Worm (Caenorhabditis elegans): ENCODE results near the gene acox-1.5.
A peak's percentile ranks its signal among the peaks of the same experiment; 100 is the strongest.

The acox-1.5 gene

DNA sequence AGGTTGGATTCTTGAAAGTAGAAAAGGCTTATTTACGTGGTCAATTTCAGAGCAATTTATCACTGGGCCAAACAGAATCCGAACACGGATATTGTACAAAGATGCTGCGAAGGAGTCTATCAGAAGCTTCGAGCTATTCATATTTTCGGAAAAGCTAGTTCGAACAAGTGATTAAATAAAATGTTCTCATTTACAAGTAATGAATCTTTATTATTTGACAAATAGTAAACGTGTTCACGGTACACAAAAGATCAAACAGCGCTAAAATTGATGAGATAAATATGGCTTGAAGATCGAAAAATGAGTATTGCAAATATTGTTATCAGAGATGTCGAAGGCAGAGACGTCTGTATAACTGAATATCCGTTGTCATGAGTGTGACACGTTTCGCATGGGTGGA lies 23.1 kb upstream of the acox-1.5 start (continued):
- no peak for TF ChIP-seq nhr-80 (tag; optimal IDR thresholded peaks at IDR 0.05)
- no peak for TF ChIP-seq unc-62 (GFP tag; optimal IDR thresholded peaks at IDR 0.05)
- no peak for TF ChIP-seq rpc-1 (optimal IDR thresholded peaks at IDR 0.05)
- no peak for TF ChIP-seq rpc-1 (tag; optimal IDR thresholded peaks at IDR 0.05)
- TF ChIP-seq bed-1 (GFP tag; IDR thresholded peaks at IDR 0.05): no peak
- TF ChIP-seq rec-8 (tag; optimal IDR thresholded peaks at IDR 0.05): no peak
- 0 out of 2 replicates have a peak, but pooled peaks have one; percentile 18 for TF ChIP-seq ceh-40 (GFP tag; IDR thresholded peaks at IDR 0.05)
- no peak; the same call in 1 of the 2 replicates for TF ChIP-seq mcd-1 (GFP tag; IDR thresholded peaks at IDR 0.05)
- TF ChIP-seq ztf-28 (GFP tag; IDR thresholded peaks at IDR 0.05): no peak
- peak; percentile 76 for TF ChIP-seq lin-26 (GFP tag; IDR thresholded peaks at IDR 0.05)
- TF ChIP-seq C17E4.6 (GFP tag; IDR thresholded peaks at IDR 0.05): peak; percentile 41; the same call in 1 of the 2 replicates
- TF ChIP-seq Y95B8A.8 (GFP tag; IDR thresholded peaks at IDR 0.05): peak; percentile 58
- TF ChIP-seq efl-1 (GFP tag; optimal IDR thresholded peaks at IDR 0.05): peak; percentile 43
- TF ChIP-seq K11D2.4 (GFP tag; IDR thresholded peaks at IDR 0.05): no peak
- no peak for TF ChIP-seq F10E7.11 (tag; optimal IDR thresholded peaks at IDR 0.05)
- TF ChIP-seq snpc-1.1 (tag; optimal IDR thresholded peaks at IDR 0.05; ENCODE audit: insufficient read depth): no peak
- no peak for TF ChIP-seq mel-28 (tag; optimal IDR thresholded peaks at IDR 0.05; ENCODE audit: borderline replicate concordance)
- no peak for TF ChIP-seq chd-7 (tag; optimal IDR thresholded peaks at IDR 0.05)
- TF ChIP-seq aptf-2 (GFP tag; conservative IDR thresholded peaks at IDR 0.05): no peak
- TF ChIP-seq pbrm-1 (GFP tag; IDR thresholded peaks at IDR 0.05): peak; percentile 64
- no peak for TF ChIP-seq F57A8.1 (GFP tag; optimal IDR thresholded peaks at IDR 0.05)
- TF ChIP-seq mxl-1 (tag; optimal IDR thresholded peaks at IDR 0.05): no peak
- TF ChIP-seq fkh-3 (tag; optimal IDR thresholded peaks at IDR 0.05): no peak
- no peak for TF ChIP-seq ztf-6 (GFP tag; IDR thresholded peaks at IDR 0.05)
- TF ChIP-seq egl-44 (GFP tag; IDR thresholded peaks at IDR 0.05): no peak
- no peak for TF ChIP-seq dpff-1 (tag; optimal IDR thresholded peaks at IDR 0.05)

DNA sequence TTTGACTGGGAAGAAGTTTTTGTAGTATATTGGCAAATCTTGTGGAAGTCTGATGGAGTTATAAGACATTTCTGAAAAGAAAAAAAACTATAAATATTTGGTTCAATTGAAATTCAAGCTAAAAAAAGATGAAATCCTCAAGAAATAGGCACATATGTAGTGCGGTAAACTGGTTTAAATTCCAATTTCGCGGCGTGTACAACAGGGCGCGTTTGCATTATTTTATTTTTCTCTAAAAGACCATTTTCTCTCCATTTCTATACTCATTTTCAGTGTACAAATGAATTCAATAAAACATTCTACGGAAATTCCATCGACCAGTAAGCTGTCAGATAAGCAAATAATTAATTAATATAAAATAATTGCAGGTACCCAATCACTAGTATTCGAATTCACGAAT lies 22.2 kb upstream of the acox-1.5 start, which contains the start of the genes pri-1 and F58A4.6:
pri-1 (minus strand) TSS at position 71 of the 400 bp plus-strand sequence.
F58A4.6 (plus strand) TSS at position 272 of the 400 bp plus-strand sequence.
- TF ChIP-seq fkh-3 (tag; optimal IDR thresholded peaks at IDR 0.05) (no peak), hmg-20 (GFP tag; IDR thresholded peaks at IDR 0.05) (no peak), lin-35 (GFP tag; optimal IDR thresholded peaks at IDR 0.05) (no peak), F10E7.11 (tag; optimal IDR thresholded peaks at IDR 0.05) (no peak), madf-6 (GFP tag; IDR thresholded peaks at IDR 0.05) (peak; percentile 56; the same call in 1 of the 2 replicates), lin-54 (GFP tag; optimal IDR thresholded peaks at IDR 0.05) (peak; percentile 56), ztf-18 (tag; optimal IDR thresholded peaks at IDR 0.05) (peak; percentile 6), nhr-90 (tag; optimal IDR thresholded peaks at IDR 0.05) (no peak), Y53F4B.3 (GFP tag; IDR thresholded peaks at IDR 0.05) (no peak), aptf-2 (GFP tag; conservative IDR thresholded peaks at IDR 0.05) (no peak), die-1 (tag; optimal IDR thresholded peaks at IDR 0.05) (no peak), sea-2 (GFP tag; IDR thresholded peaks at IDR 0.05) (no peak), F49E8.2 (tag; optimal IDR thresholded peaks at IDR 0.05; ENCODE audit: insufficient read depth) (no peak), lsl-1 (GFP tag; optimal IDR thresholded peaks at IDR 0.05) (peak; percentile 29), somi-1 (GFP tag; optimal IDR thresholded peaks at IDR 0.05) (no peak), K12H6.12 (tag; optimal IDR thresholded peaks at IDR 0.05) (no peak), dpl-1 (GFP tag; optimal IDR thresholded peaks at IDR 0.05) (peak; percentile 32), egl-44 (GFP tag; IDR thresholded peaks at IDR 0.05) (no peak), snpc-1.3 (tag; optimal IDR thresholded peaks at IDR 0.05; ENCODE audit: insufficient read depth) (no peak), K11D2.4 (GFP tag; IDR thresholded peaks at IDR 0.05) (no peak), C17E4.6 (GFP tag; IDR thresholded peaks at IDR 0.05) (no peak), nhr-179 (tag; optimal IDR thresholded peaks at IDR 0.05) (no peak), C06A6.2 (GFP tag; conservative IDR thresholded peaks at IDR 0.05) (no peak), dox-1 (GFP tag; IDR thresholded peaks at IDR 0.05) (no peak), Y53G8AR.9 (GFP tag; conservative IDR thresholded peaks at IDR 0.05) (no peak), ama-1 (optimal IDR thresholded peaks at IDR 0.05) (no peak), ama-1 (GFP tag; optimal IDR thresholded peaks at IDR 0.05) (no peak), ceh-91 (GFP tag; IDR thresholded peaks at IDR 0.05) (no peak), ztf-25 (GFP tag; IDR thresholded peaks at IDR 0.05) (no peak), Y95B8A.8 (GFP tag; IDR thresholded peaks at IDR 0.05) (no peak), mxl-1 (tag; optimal IDR thresholded peaks at IDR 0.05) (no peak), chd-7 (tag; optimal IDR thresholded peaks at IDR 0.05) (no peak)
